Fruit fly (Drosophila melanogaster) whole organism, prepupa: Measurements from ENCODE around the gene Ndf.
A peak's percentile ranks its signal among the peaks of the same experiment; 100 is the strongest.

ENCODE experiments used
- CG11294 ChIP-seq: fragments of 200-800 bp; sonication (Bioruptor generic); IDR thresholded peaks from 2 replicates; pipeline ENCODE4 v1.3.6; 2022; ENCODE audit warnings: missing biosample characterization, missing genetic modification characterization
- CG11902 ChIP-seq: fragments of 200-800 bp; sonication (Bioruptor generic); optimal IDR thresholded peaks from 3 replicates; lab custom pipeline; 2016; ENCODE audit warnings: missing biosample characterization, missing genetic modification characterization
- CG15336 ChIP-seq: fragments of 200-800 bp; sonication (Bioruptor generic); IDR thresholded peaks from 2 replicates; pipeline ENCODE4 v1.3.6; 2022; ENCODE audit warnings: missing biosample characterization, missing genetic modification characterization
- CG1621 ChIP-seq: fragments of 200-800 bp; sonication (Bioruptor generic); optimal IDR thresholded peaks from 3 replicates; lab custom pipeline; 2018; ENCODE audit warnings: missing biosample characterization, mild to moderate bottlenecking, missing genetic modification characterization
- CG16779 ChIP-seq: fragments of 200-800 bp; sonication (Bioruptor generic); optimal IDR thresholded peaks from 3 replicates; lab custom pipeline; 2017; ENCODE audit warnings: missing biosample characterization, mild to moderate bottlenecking, missing genetic modification characterization
- CG3032 ChIP-seq: fragments of 200-800 bp; optimal IDR thresholded peaks from 2 replicates; lab custom pipeline; 2019; ENCODE audit warnings: missing biosample characterization, mild to moderate bottlenecking, missing genetic modification characterization, moderate library complexity
- CG31627 ChIP-seq: fragments of 200-800 bp; sonication (Bioruptor generic); optimal IDR thresholded peaks from 3 replicates; lab custom pipeline; 2016; ENCODE audit warnings: missing biosample characterization, missing genetic modification characterization
- CG34406 ChIP-seq: fragments of 200-800 bp; sonication (Bioruptor generic); optimal IDR thresholded peaks from 3 replicates; lab custom pipeline; 2016; ENCODE audit warnings: missing biosample characterization, missing genetic modification characterization
- CG3919 ChIP-seq: fragments of 200-800 bp; sonication (Bioruptor generic); optimal IDR thresholded peaks from 3 replicates; lab custom pipeline; 2016; ENCODE audit warnings: missing biosample characterization, missing genetic modification characterization
- CG6163 ChIP-seq: fragments of 200-800 bp; sonication (Bioruptor generic); IDR thresholded peaks from 3 replicates; pipeline ENCODE4 v1.3.6; 2022; ENCODE audit warnings: missing biosample characterization, missing genetic modification characterization
- CG6276 ChIP-seq: fragments of 200-800 bp; sonication (Bioruptor generic); optimal IDR thresholded peaks from 2 replicates; lab custom pipeline; 2017; ENCODE audit warnings: missing biosample characterization, mild to moderate bottlenecking, missing genetic modification characterization
- CG7368 ChIP-seq: fragments of 200-800 bp; sonication (Bioruptor generic); optimal IDR thresholded peaks from 3 replicates; lab custom pipeline; 2016; ENCODE audit warnings: missing biosample characterization, missing genetic modification characterization
- CG8319 ChIP-seq: fragments of 200-800 bp; sonication (Bioruptor generic); optimal IDR thresholded peaks from 3 replicates; lab custom pipeline; 2016; ENCODE audit warnings: missing biosample characterization, missing genetic modification characterization
- CG9139 ChIP-seq: fragments of 200-800 bp; sonication (Bioruptor generic); optimal IDR thresholded peaks from 3 replicates; lab custom pipeline; 2017; ENCODE audit warnings: missing biosample characterization, mild to moderate bottlenecking, missing genetic modification characterization
- Eip75B ChIP-seq: fragments of 200-800 bp; sonication (Bioruptor generic); optimal IDR thresholded peaks from 3 replicates; lab custom pipeline; 2016; ENCODE audit warnings: missing biosample characterization, missing genetic modification characterization
- Eip78C ChIP-seq: fragments of 200-800 bp; sonication (Bioruptor generic); peaks from one replicate; lab custom pipeline; 2016; ENCODE audit warnings: missing biosample characterization, missing genetic modification characterization
- Eip93F ChIP-seq: fragments of 200-800 bp; sonication (Bioruptor generic); optimal IDR thresholded peaks from 2 replicates; lab custom pipeline; 2016; ENCODE audit warnings: missing biosample characterization, mild to moderate bottlenecking, missing genetic modification characterization
- Ets96B ChIP-seq: fragments of 200-800 bp; optimal IDR thresholded peaks from 2 replicates; lab custom pipeline; 2019; ENCODE audit warnings: missing biosample characterization, mild to moderate bottlenecking, missing genetic modification characterization, moderate library complexity
- Hr38 ChIP-seq: sonication (Bioruptor generic); optimal IDR thresholded peaks from 2 replicates; lab custom pipeline; 2016; ENCODE audit warnings: missing biosample characterization, missing genetic modification characterization
- Lpt ChIP-seq: fragments of 200-800 bp; sonication (Bioruptor generic); optimal IDR thresholded peaks from 3 replicates; lab custom pipeline; 2016; ENCODE audit warnings: missing biosample characterization, missing genetic modification characterization
- Smox ChIP-seq: fragments of 200-800 bp; sonication (Bioruptor generic); optimal IDR thresholded peaks from 3 replicates; lab custom pipeline; 2016; ENCODE audit warnings: missing biosample characterization, missing genetic modification characterization
- achi ChIP-seq: fragments of 200-800 bp; sonication (Bioruptor generic); optimal IDR thresholded peaks from 3 replicates; lab custom pipeline; 2016; ENCODE audit warnings: missing biosample characterization, missing genetic modification characterization
- acj6 ChIP-seq: fragments of 200-800 bp; sonication (Bioruptor generic); optimal IDR thresholded peaks from 3 replicates; lab custom pipeline; 2016; ENCODE audit warnings: missing biosample characterization, missing genetic modification characterization
- dsx ChIP-seq: fragments of 200-800 bp; optimal IDR thresholded peaks from 3 replicates; lab custom pipeline; 2019; ENCODE audit warnings: missing biosample characterization, mild to moderate bottlenecking, missing genetic modification characterization, moderate library complexity; ENCODE audit not compliant: poor library complexity, severe bottlenecking
- eg ChIP-seq: fragments of 200-800 bp; sonication (Bioruptor generic); IDR thresholded peaks from 3 replicates; pipeline ENCODE4 v1.3.6; 2022; ENCODE audit warnings: missing biosample characterization, missing genetic modification characterization
- esn ChIP-seq: fragments of 200-800 bp; sonication (Bioruptor generic); optimal IDR thresholded peaks from 2 replicates; lab custom pipeline; 2016; ENCODE audit warnings: missing biosample characterization, mild to moderate bottlenecking, missing genetic modification characterization, moderate library complexity
- fkh ChIP-seq: fragments of 200-800 bp; sonication (Bioruptor generic); optimal IDR thresholded peaks from 3 replicates; lab custom pipeline; 2017; ENCODE audit warnings: missing biosample characterization, mild to moderate bottlenecking, missing genetic modification characterization, moderate library complexity
- net ChIP-seq: fragments of 200-800 bp; sonication (Bioruptor generic); optimal IDR thresholded peaks from 3 replicates; lab custom pipeline; 2016; ENCODE audit warnings: missing biosample characterization, missing genetic modification characterization
- salr ChIP-seq, 2 experiments: fragments of 200-800 bp; sonication (Bioruptor generic); optimal IDR thresholded peaks; 3 replicates each; lab custom pipeline; 2016 to 2018; ENCODE audit warnings: missing biosample characterization in 2 of 2, missing genetic modification characterization in 2 of 2, mild to moderate bottlenecking in 1 of 2
- spab ChIP-seq: fragments of 200-800 bp; sonication (Bioruptor generic); optimal IDR thresholded peaks from 2 replicates; lab custom pipeline; 2017; ENCODE audit warnings: missing biosample characterization, mild to moderate bottlenecking, missing genetic modification characterization, missing genetic modification reagents
- ss ChIP-seq, 2 experiments: fragments of 200-800 bp; sonication (Bioruptor generic); optimal IDR thresholded peaks; 2 replicates in 1 of 2; 3 replicates in 1 of 2; lab custom pipeline; 2017 to 2018; ENCODE audit warnings: mild to moderate bottlenecking in 2 of 2, missing biosample characterization in 2 of 2, missing genetic modification characterization in 2 of 2, moderate library complexity in 1 of 2

Ndf gene

dm6 chr2L:9989846-9990506 lies 13.7 kb upstream of the Ndf start (continued):
- TF ChIP-seq dsx (GFP tag; lab: Kevin White, UChicago) (peak; percentile 11), ss (GFP tag; optimal IDR thresholded peaks at IDR 0.05; lab: Kevin White, UChicago) (peak; percentile 16 to 22), CG15336 (GFP tag; lab: Robert Waterston, UW) (no peak), Eip93F (GFP tag; lab: Kevin White, UChicago) (no peak), achi (GFP tag; lab: Kevin White, UChicago) (peak; percentile 23), CG34406 (GFP tag; lab: Kevin White, UChicago) (peak; percentile 18), CG9139 (GFP tag; lab: Kevin White, UChicago) (no peak), CG11902 (GFP tag; lab: Kevin White, UChicago) (peak; percentile 3), CG31627 (GFP tag; lab: Kevin White, UChicago) (peak; percentile 32), CG3032 (peak; percentile 41), Ets96B (tag; lab: Kevin White, UChicago) (peak; percentile 51), spab (GFP tag; lab: Kevin White, UChicago) (peak; percentile 40), CG8319 (no peak), Lpt (GFP tag; lab: Kevin White, UChicago) (no peak), CG11294 (GFP tag; lab: Robert Waterston, UW) (no peak), salr (GFP tag; optimal IDR thresholded peaks at IDR 0.05; lab: Kevin White, UChicago) (no peak)

dm6 chr2L:9994382-9994781 lies 9.2 kb upstream of the Ndf start:
- TF ChIP-seq ss (GFP tag; optimal IDR thresholded peaks at IDR 0.05; lab: Kevin White, UChicago) (no peak), CG16779 (no peak)

dm6 chr2L:9996553-9996952 lies 7.1 kb upstream of the Ndf start:
- TF ChIP-seq esn (GFP tag; lab: Kevin White, UChicago) = peak; percentile 16
- TF ChIP-seq acj6 (GFP tag; lab: Kevin White, UChicago) = no peak
- TF ChIP-seq CG6276 (GFP tag; lab: Kevin White, UChicago) = no peak
- TF ChIP-seq, all 60 proteins: peak for 1

dm6 chr2L:10002408-10003358 lies 949 bp upstream of the Ndf start, which contains the start of the genes CG31875 and SoYb:
TSS of gene CG31875 (minus strand) at chr2L:10002736.
TSS of gene SoYb (minus strand) at chr2L:10002736.
- TF ChIP-seq CG7368 (GFP tag; lab: Kevin White, UChicago) = no peak
- no peak for TF ChIP-seq Eip93F (GFP tag; lab: Kevin White, UChicago)
- TF ChIP-seq Eip78C = peak; percentile 21

dm6 chr2L:10004574-10004973 lies 942 bp downstream of the Ndf start:
- TF ChIP-seq Eip78C (peak; percentile 77), fkh (peak; percentile 27), net (GFP tag; lab: Kevin White, UChicago) (peak; percentile 18), CG9139 (GFP tag; lab: Kevin White, UChicago) (peak; percentile 11), Smox (GFP tag; lab: Kevin White, UChicago) (no peak), Hr38 (GFP tag; lab: Kevin White, UChicago) (no peak), CG6163 (peak; percentile 42; the same call in 2 of the 3 replicates), Eip75B (GFP tag; lab: Kevin White, UChicago) (no peak), eg (GFP tag; lab: Robert Waterston, UW) (peak; percentile 62; the same call in 2 of the 3 replicates), ss (GFP tag; optimal IDR thresholded peaks at IDR 0.05; lab: Kevin White, UChicago) (peak in 1 of 2 experiments; percentile 28), CG1621 (tag; lab: Kevin White, UChicago) (peak; percentile 35), CG15336 (GFP tag; lab: Robert Waterston, UW) (0 out of 2 replicates have a peak, but pooled peaks have one; percentile 32), CG3919 (GFP tag; lab: Kevin White, UChicago) (peak; percentile 18)
